Worm (Caenorhabditis elegans): ENCODE results near the gene spig-6.

The spig-6 gene

DNA sequence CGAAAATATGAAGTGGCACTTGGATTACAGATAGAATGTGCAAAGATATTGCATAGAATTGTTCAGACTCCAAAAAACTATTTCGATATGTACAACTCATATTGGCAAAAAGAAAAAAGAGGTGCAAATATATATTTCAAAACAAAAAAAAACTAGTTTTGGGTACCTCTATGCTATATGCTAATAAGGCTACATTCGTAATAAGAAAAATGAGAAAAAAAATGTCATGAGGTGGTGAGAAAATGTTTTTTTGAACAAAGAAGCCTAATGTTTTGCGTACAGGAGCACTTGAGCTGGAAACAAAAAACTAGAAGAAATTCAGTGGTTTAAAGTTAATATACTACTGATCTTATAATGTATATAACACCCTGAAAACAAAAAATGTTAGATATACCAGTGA, 20.5 kb upstream of the spig-6 start, which contains the start of gene srh-142:
Gene srh-142, minus strand, starts transcription at position 101 of the 400 bp plus-strand sequence.
- no peak for TF ChIP-seq lag-1 (GFP tag; IDR thresholded peaks at IDR 0.05)
- no peak for TF ChIP-seq B0035.1 (tag; optimal IDR thresholded peaks at IDR 0.05)
- TF ChIP-seq ztf-28 (GFP tag; IDR thresholded peaks at IDR 0.05): no peak
- no peak for TF ChIP-seq madf-3 (GFP tag; IDR thresholded peaks at IDR 0.05)
- no peak for TF ChIP-seq lsl-1 (GFP tag; optimal IDR thresholded peaks at IDR 0.05)
- TF ChIP-seq attf-5 (GFP tag; optimal IDR thresholded peaks at IDR 0.05): no peak
- TF ChIP-seq ceh-91 (GFP tag; IDR thresholded peaks at IDR 0.05): no peak
- no peak for TF ChIP-seq tbp1 (GFP tag; optimal IDR thresholded peaks at IDR 0.05)
- no peak for TF ChIP-seq repo-1 (tag; optimal IDR thresholded peaks at IDR 0.05)

ce11 chrV:16467840-16468239, 13.5 kb upstream of the spig-6 start, which contains the start of gene sru-44:
Gene sru-44 (minus strand): TSS chrV:16467940.
- TF ChIP-seq egl-44 (GFP tag; IDR thresholded peaks at IDR 0.05): no peak
- TF ChIP-seq atf-7 (tag; optimal IDR thresholded peaks at IDR 0.05): no peak
- no peak for TF ChIP-seq attf-6 (GFP tag; IDR thresholded peaks at IDR 0.05)
- no peak for TF ChIP-seq F23B12.7 (tag; optimal IDR thresholded peaks at IDR 0.05; ENCODE audit: insufficient read depth)
- TF ChIP-seq snpc-4 (GFP tag; optimal IDR thresholded peaks at IDR 0.05): no peak
- TF ChIP-seq snpc-4 (tag; optimal IDR thresholded peaks at IDR 0.05): no peak
- no peak for TF ChIP-seq gei-17 (GFP tag; optimal IDR thresholded peaks at IDR 0.05)
- no peak for TF ChIP-seq sptf-2 (GFP tag; optimal IDR thresholded peaks at IDR 0.05)
- TF ChIP-seq snpc-1.3 (tag; optimal IDR thresholded peaks at IDR 0.05; ENCODE audit: insufficient read depth): no peak
- TF ChIP-seq ceh-91 (GFP tag; IDR thresholded peaks at IDR 0.05): no peak
- no peak for TF ChIP-seq tbp1 (GFP tag; optimal IDR thresholded peaks at IDR 0.05)
- TF ChIP-seq F39B2.1 (GFP tag; IDR thresholded peaks at IDR 0.05): no peak

- TF ChIP-seq nfya-1 (tag; optimal IDR thresholded peaks at IDR 0.05; ENCODE audit: borderline replicate concordance, insufficient read depth) (no peak), F22D6.2 (tag; optimal IDR thresholded peaks at IDR 0.05) (no peak), ceh-58 (GFP tag; IDR thresholded peaks at IDR 0.05) (no peak), nhr-80 (tag; optimal IDR thresholded peaks at IDR 0.05) (no peak), bed-2 (GFP tag; IDR thresholded peaks at IDR 0.05) (no peak), cebp-1 (GFP tag; IDR thresholded peaks at IDR 0.05) (no peak), cebp-1 (tag; optimal IDR thresholded peaks at IDR 0.05) (no peak), unc-130 (GFP tag; optimal IDR thresholded peaks at IDR 0.05) (no peak), gei-17 (GFP tag; optimal IDR thresholded peaks at IDR 0.05) (no peak), him-1 (tag; optimal IDR thresholded peaks at IDR 0.05) (no peak), lin-26 (GFP tag; IDR thresholded peaks at IDR 0.05) (no peak), hmg-20 (GFP tag; IDR thresholded peaks at IDR 0.05) (no peak), attf-6 (GFP tag; IDR thresholded peaks at IDR 0.05) (no peak), F23B12.7 (tag; optimal IDR thresholded peaks at IDR 0.05; ENCODE audit: insufficient read depth) (no peak), F37B4.10 (GFP tag; IDR thresholded peaks at IDR 0.05) (no peak), attf-5 (GFP tag; optimal IDR thresholded peaks at IDR 0.05) (no peak), attf-3 (GFP tag; conservative IDR thresholded peaks at IDR 0.05) (no peak), ceh-100 (GFP tag; IDR thresholded peaks at IDR 0.05) (no peak), F52B5.7 (tag; optimal IDR thresholded peaks at IDR 0.05) (no peak), Y95B8A.8 (GFP tag; IDR thresholded peaks at IDR 0.05) (no peak), egl-44 (GFP tag; IDR thresholded peaks at IDR 0.05) (no peak)
Observed at ce11 chrV:16470916-16471315, 10.5 kb upstream of the spig-6 start, which contains the start of gene srh-138. Gene srh-138 (minus strand): TSS chrV:16471016.

Measured in whole organism, young adult.